Fruit fly (Drosophila melanogaster) whole organism, pupa: Measurements from ENCODE around the gene CG31910.

ENCODE experiments used
- CG10348 ChIP-seq: fragments of 200-800 bp; sonication (Bioruptor generic); IDR thresholded peaks from 2 replicates; pipeline ENCODE4 v1.3.6; 2022; ENCODE audit warnings: missing biosample characterization, missing genetic modification characterization
- CG34367 ChIP-seq: fragments of 200-800 bp; sonication (Bioruptor generic); optimal IDR thresholded peaks from 2 replicates; lab custom pipeline; 2018; ENCODE audit warnings: missing biosample characterization, mild to moderate bottlenecking, missing genetic modification characterization
- CG8159 ChIP-seq: fragments of 200-800 bp; sonication (Bioruptor generic); optimal IDR thresholded peaks from 3 replicates; lab custom pipeline; 2018; ENCODE audit warnings: missing biosample characterization, mild to moderate bottlenecking, missing genetic modification characterization, moderate library complexity
- CG8301 ChIP-seq: fragments of 200-800 bp; sonication (Bioruptor generic); optimal IDR thresholded peaks from 2 replicates; lab custom pipeline; 2018; ENCODE audit warnings: missing biosample characterization, mild to moderate bottlenecking, missing genetic modification characterization
- D1 ChIP-seq: fragments of 200-800 bp; sonication (Bioruptor generic); optimal IDR thresholded peaks from 2 replicates; lab custom pipeline; 2018; ENCODE audit warnings: missing biosample characterization, mild to moderate bottlenecking, missing genetic modification characterization, moderate library complexity
- EcR ChIP-seq: fragments of 200-800 bp; sonication (Bioruptor generic); optimal IDR thresholded peaks from 3 replicates; lab custom pipeline; 2019; ENCODE audit warnings: missing biosample characterization, missing genetic modification characterization, mild to moderate bottlenecking, moderate library complexity, missing genetic modification reagents
- Pif1B ChIP-seq: fragments of 200-800 bp; sonication (Bioruptor generic); optimal IDR thresholded peaks from 3 replicates; lab custom pipeline; 2016; ENCODE audit warnings: missing biosample characterization, missing genetic modification characterization
- Snoo ChIP-seq: fragments of 200-800 bp; sonication (Bioruptor generic); optimal IDR thresholded peaks from 3 replicates; lab custom pipeline; 2017; ENCODE audit warnings: missing biosample characterization, mild to moderate bottlenecking, missing genetic modification characterization, inconsistent platforms
- rn ChIP-seq: fragments of 200-800 bp; sonication (Bioruptor generic); IDR thresholded peaks from 2 replicates; pipeline ENCODE4 v1.3.6; 2022; ENCODE audit warnings: missing biosample characterization, missing genetic modification characterization

- TF ChIP-seq Pif1B (GFP tag; lab: Kevin White, UChicago) (no peak), CG8301 (no peak), CG8159 (tag; lab: Kevin White, UChicago) (no peak), EcR (GFP tag; lab: Kevin White, UChicago) (no peak), D1 (tag; lab: Kevin White, UChicago) (no peak), Snoo (tag; lab: Kevin White, UChicago) (no peak), rn (GFP tag; lab: Robert Waterston, UW) (no peak), CG34367 (tag; lab: Kevin White, UChicago) (no peak), CG10348 (no peak)
Measured at dm6 chr2L:6772655-6773054, 27.2 kb upstream of the CG31910 start, which contains the start of gene LUBEL.
